Worm (Caenorhabditis elegans): ENCODE data around the gene samp-1.
A peak's percentile ranks its signal among the peaks of the same experiment; 100 is the strongest.

samp-1 gene

ce11 chrII:11290109-11290784 lies 12.4 kb upstream of the samp-1 start, which contains the start of gene C47G2.3 (continued):
- TF ChIP-seq lsl-1 (GFP tag; optimal IDR thresholded peaks at IDR 0.05) (peak; percentile 49), ceh-100 (GFP tag; IDR thresholded peaks at IDR 0.05) (no peak), ztf-26 (tag; optimal IDR thresholded peaks at IDR 0.05) (no peak), egrh-3 (GFP tag; IDR thresholded peaks at IDR 0.05) (no peak), sea-2 (GFP tag; IDR thresholded peaks at IDR 0.05) (no peak), attf-6 (GFP tag; IDR thresholded peaks at IDR 0.05) (no peak), gei-17 (GFP tag; optimal IDR thresholded peaks at IDR 0.05) (no peak), B0035.1 (tag; optimal IDR thresholded peaks at IDR 0.05) (no peak), nhr-27 (tag; optimal IDR thresholded peaks at IDR 0.05) (no peak), lin-26 (GFP tag; IDR thresholded peaks at IDR 0.05) (no peak), rcor-1 (GFP tag; IDR thresholded peaks at IDR 0.05) (0 out of 2 replicates have a peak, but pooled peaks have one; percentile 39), ceh-79 (tag; optimal IDR thresholded peaks at IDR 0.05) (no peak), Y79H2A.3 (GFP tag; conservative IDR thresholded peaks at IDR 0.05) (no peak), mcd-1 (GFP tag; IDR thresholded peaks at IDR 0.05) (peak; percentile 66), somi-1 (GFP tag; optimal IDR thresholded peaks at IDR 0.05) (no peak), snpc-3.4 (tag; optimal IDR thresholded peaks at IDR 0.05) (peak; percentile 70), ztf-18 (tag; optimal IDR thresholded peaks at IDR 0.05) (peak; percentile 20), ceh-58 (GFP tag; IDR thresholded peaks at IDR 0.05) (no peak), F37B4.10 (GFP tag; IDR thresholded peaks at IDR 0.05) (no peak), akir-1 (GFP tag; optimal IDR thresholded peaks at IDR 0.05) (no peak), hmg-20 (GFP tag; IDR thresholded peaks at IDR 0.05) (0 out of 2 replicates have a peak, but pooled peaks have one; percentile 26), ztf-22 (GFP tag; optimal IDR thresholded peaks at IDR 0.05) (no peak), pha-4 (tag; optimal IDR thresholded peaks at IDR 0.05) (no peak), madf-8 (GFP tag; conservative IDR thresholded peaks at IDR 0.05) (peak; percentile 25), attf-5 (GFP tag; optimal IDR thresholded peaks at IDR 0.05) (no peak), dpl-1 (GFP tag; optimal IDR thresholded peaks at IDR 0.05) (peak; percentile 25), dpff-1 (tag; optimal IDR thresholded peaks at IDR 0.05) (no peak), lsy-27 (tag; optimal IDR thresholded peaks at IDR 0.05; ENCODE audit: borderline replicate concordance, insufficient read depth) (no peak), K12H6.12 (tag; optimal IDR thresholded peaks at IDR 0.05) (no peak), repo-1 (tag; optimal IDR thresholded peaks at IDR 0.05) (no peak), cebp-1 (GFP tag; IDR thresholded peaks at IDR 0.05) (no peak), cebp-1 (tag; optimal IDR thresholded peaks at IDR 0.05) (no peak), zfh-2 (GFP tag; conservative IDR thresholded peaks at IDR 0.05) (no peak), egl-44 (GFP tag; IDR thresholded peaks at IDR 0.05) (no peak), ceh-91 (GFP tag; IDR thresholded peaks at IDR 0.05) (peak; percentile 49; the same call in 1 of the 2 replicates)

ce11 chrII:11293433-11293832 lies 9.3 kb upstream of the samp-1 start, which contains the start of gene C47G2.4:
TSS of gene C47G2.4 (minus strand) at chrII:11293606.
- no peak for TF ChIP-seq lag-1 (GFP tag; IDR thresholded peaks at IDR 0.05)
- no peak for TF ChIP-seq hlh-26 (GFP tag; conservative IDR thresholded peaks at IDR 0.05)
- TF ChIP-seq Y79H2A.3 (GFP tag; conservative IDR thresholded peaks at IDR 0.05) = no peak
- TF ChIP-seq die-1 (tag; optimal IDR thresholded peaks at IDR 0.05) = no peak
- TF ChIP-seq F49E8.2 (tag; optimal IDR thresholded peaks at IDR 0.05; ENCODE audit: insufficient read depth) = no peak
- TF ChIP-seq cebp-1 (GFP tag; IDR thresholded peaks at IDR 0.05) = no peak
- TF ChIP-seq cebp-1 (tag; optimal IDR thresholded peaks at IDR 0.05) = peak; percentile 26
- peak; percentile 28; the same call in 1 of the 2 replicates for TF ChIP-seq ceh-91 (GFP tag; IDR thresholded peaks at IDR 0.05)
- TF ChIP-seq sdz-38 (tag; optimal IDR thresholded peaks at IDR 0.05) = no peak
- no peak for TF ChIP-seq Y56A3A.18 (GFP tag; IDR thresholded peaks at IDR 0.05)
- TF ChIP-seq ceh-100 (GFP tag; IDR thresholded peaks at IDR 0.05) = peak; percentile 80
- peak; percentile 53 for TF ChIP-seq ztf-18 (tag; optimal IDR thresholded peaks at IDR 0.05)
- no peak for TF ChIP-seq ztf-22 (GFP tag; optimal IDR thresholded peaks at IDR 0.05)
- TF ChIP-seq dox-1 (GFP tag; IDR thresholded peaks at IDR 0.05) = peak; percentile 83
- no peak for TF ChIP-seq Y67H2A.10 (GFP tag; conservative IDR thresholded peaks at IDR 0.05)
- no peak for TF ChIP-seq ztf-3 (GFP tag; optimal IDR thresholded peaks at IDR 0.05)
- no peak for TF ChIP-seq aptf-2 (GFP tag; conservative IDR thresholded peaks at IDR 0.05)
- no peak for TF ChIP-seq hmg-20 (GFP tag; IDR thresholded peaks at IDR 0.05)
- TF ChIP-seq sptf-2 (GFP tag; optimal IDR thresholded peaks at IDR 0.05) = no peak
- peak; percentile 55; the same call in 1 of the 2 replicates for TF ChIP-seq attf-3 (GFP tag; conservative IDR thresholded peaks at IDR 0.05)
- TF ChIP-seq somi-1 (GFP tag; optimal IDR thresholded peaks at IDR 0.05) = no peak

All from whole organism, young adult.